Worm (Caenorhabditis elegans): Measurements from ENCODE around the gene lido-10.

DNA sequence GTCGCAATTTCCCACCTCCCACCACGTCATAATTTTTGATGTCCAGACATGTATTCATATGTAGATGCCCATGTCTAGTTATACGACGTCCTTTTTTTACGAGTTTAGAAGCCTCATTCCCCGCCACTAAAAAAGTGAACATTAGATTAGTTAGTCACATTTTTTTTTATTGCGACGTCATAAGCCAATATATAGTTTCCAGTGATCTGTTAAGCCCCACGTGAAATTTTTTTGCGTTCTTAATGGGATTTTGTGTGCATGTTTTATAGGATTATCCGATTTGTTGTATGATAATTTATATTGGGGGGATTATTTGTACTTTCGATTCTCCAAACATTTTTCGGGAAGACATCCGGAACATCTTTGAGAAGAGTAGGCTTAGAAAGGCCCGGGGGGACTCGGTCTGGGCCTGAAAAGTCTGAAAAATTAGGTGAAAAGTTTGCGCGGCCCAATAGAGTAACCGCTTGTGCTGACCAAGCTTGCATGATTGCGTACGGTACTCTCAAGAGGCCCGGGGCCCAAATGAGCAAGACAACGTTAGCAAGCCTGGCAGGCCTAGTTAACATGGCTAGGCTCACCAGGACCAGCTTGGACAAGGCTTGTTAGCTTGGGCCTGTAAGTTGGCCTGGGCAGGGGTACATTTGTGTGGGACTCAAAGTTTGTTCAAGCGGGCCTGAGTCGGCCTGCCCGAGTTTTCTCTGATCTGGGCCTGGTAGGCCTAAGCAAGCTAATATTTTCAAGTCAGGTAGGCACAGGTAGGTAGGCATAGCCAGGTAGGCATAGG lies 36.9 kb upstream of the lido-10 start:
- TF ChIP-seq lin-11 (tag; optimal IDR thresholded peaks at IDR 0.05) (no peak), che-1 (tag; optimal IDR thresholded peaks at IDR 0.05) (no peak), ttx-3 (tag; optimal IDR thresholded peaks at IDR 0.05) (no peak), pha-4 (tag; optimal IDR thresholded peaks at IDR 0.05) (no peak), ets-4 (tag; optimal IDR thresholded peaks at IDR 0.05) (no peak), mec-3 (tag; optimal IDR thresholded peaks at IDR 0.05; ENCODE audit: borderline replicate concordance) (no peak), ztf-16 (tag; optimal IDR thresholded peaks at IDR 0.05) (no peak), dve-1 (tag; optimal IDR thresholded peaks at IDR 0.05) (no peak), hlh-13 (GFP tag; optimal IDR thresholded peaks at IDR 0.05) (no peak), ceh-34 (tag; optimal IDR thresholded peaks at IDR 0.05) (no peak), nfya-1 (tag; optimal IDR thresholded peaks at IDR 0.05) (no peak), gmeb-2 (tag; optimal IDR thresholded peaks at IDR 0.05) (no peak)
